Worm (Caenorhabditis elegans) whole organism, young adult: ENCODE data around the gene fbxb-74.

Experiments used
- B0261.1 ChIP-seq: sonication (generic microtip); optimal IDR thresholded peaks from 2 replicates; lab custom pipeline; 2016; ENCODE audit warnings: mild to moderate bottlenecking, missing genetic modification characterization, moderate library complexity, missing compliant biosample characterization
- B0336.3 ChIP-seq: fragments of 200-800 bp; sonication (Bioruptor generic); IDR thresholded peaks from 2 replicates; pipeline ENCODE4 v1.3.6; 2022; ENCODE audit warnings: missing genetic modification characterization, missing compliant biosample characterization
- C06A6.2 ChIP-seq: fragments of 200-800 bp; sonication (Bioruptor generic); conservative IDR thresholded peaks from 2 replicates; pipeline ENCODE4 v1.3.6; 2022; ENCODE audit warnings: missing genetic modification characterization, missing compliant biosample characterization
- C17E4.6 ChIP-seq: fragments of 200-800 bp; sonication (Bioruptor generic); IDR thresholded peaks from 2 replicates; pipeline ENCODE4 v1.3.6; 2022; ENCODE audit warnings: missing genetic modification reagents, missing genetic modification characterization, missing compliant biosample characterization
- F37B4.10 ChIP-seq: fragments of 200-800 bp; sonication (Bioruptor generic); IDR thresholded peaks from 2 replicates; pipeline ENCODE4 v1.3.6; 2022; ENCODE audit warnings: missing genetic modification characterization, missing compliant biosample characterization
- F39B2.1 ChIP-seq: fragments of 200-800 bp; sonication (Bioruptor generic); IDR thresholded peaks from 2 replicates; pipeline ENCODE4 v1.3.6; 2022; ENCODE audit warnings: missing genetic modification reagents, missing genetic modification characterization, missing compliant biosample characterization
- F52B5.7 ChIP-seq: sonication (generic microtip); optimal IDR thresholded peaks from 2 replicates; lab custom pipeline; 2016; ENCODE audit warnings: mild to moderate bottlenecking, missing genetic modification characterization, missing compliant biosample characterization
- K11D2.4 ChIP-seq: fragments of 200-800 bp; sonication (Bioruptor generic); IDR thresholded peaks from 2 replicates; pipeline ENCODE4 v1.3.6; 2022; ENCODE audit warnings: missing genetic modification reagents, missing genetic modification characterization, missing compliant biosample characterization
- K12H6.12 ChIP-seq: fragments of 200-800 bp; sonication (Bioruptor generic); optimal IDR thresholded peaks from 2 replicates; lab custom pipeline; 2018; ENCODE audit warnings: mild to moderate bottlenecking, missing genetic modification characterization, missing compliant biosample characterization
- T07F8.4 ChIP-seq: sonication (generic microtip); optimal IDR thresholded peaks from 2 replicates; lab custom pipeline; 2016; ENCODE audit warnings: mild to moderate bottlenecking, missing genetic modification characterization, moderate library complexity, missing compliant biosample characterization
- Y56A3A.18 ChIP-seq: fragments of 200-800 bp; sonication (Bioruptor generic); IDR thresholded peaks from 2 replicates; pipeline ENCODE4 v1.3.6; 2022; ENCODE audit warnings: missing genetic modification reagents, missing genetic modification characterization, missing compliant biosample characterization
- Y95B8A.8 ChIP-seq: fragments of 200-800 bp; sonication (Bioruptor generic); IDR thresholded peaks from 2 replicates; pipeline ENCODE4 v1.3.6; 2022; ENCODE audit warnings: missing genetic modification reagents, missing genetic modification characterization, missing compliant biosample characterization
- ama-1 ChIP-seq, 3 experiments: fragments of 150-350 bp in 1 of 3; sonication (generic microtip) in 2 of 3; optimal IDR thresholded peaks; 2 replicates each; lab custom pipeline; 2014 to 2018; ENCODE audit warnings: missing biosample characterization in 2 of 3, missing genetic modification characterization in 2 of 3, missing genetic modification reagents in 2 of 3
- aptf-2 ChIP-seq: fragments of 200-800 bp; sonication (Bioruptor generic); conservative IDR thresholded peaks from 2 replicates; pipeline ENCODE4 v1.3.6; 2022; ENCODE audit warnings: missing genetic modification reagents, missing genetic modification characterization, missing compliant biosample characterization
- atf-7 ChIP-seq: sonication (generic microtip); optimal IDR thresholded peaks from 2 replicates; lab custom pipeline; 2017; ENCODE audit warnings: mild to moderate bottlenecking, missing genetic modification characterization, missing compliant biosample characterization
- athp-1 ChIP-seq: sonication (generic microtip); optimal IDR thresholded peaks from 2 replicates; lab custom pipeline; 2017; ENCODE audit warnings: mild to moderate bottlenecking, missing genetic modification characterization, missing compliant biosample characterization
- cebp-1 ChIP-seq, 2 experiments: fragments of 200-800 bp in 1 of 2; sonication (Bioruptor generic) in 1 of 2; sonication (generic microtip) in 1 of 2; IDR thresholded peaks in 1 of 2; optimal IDR thresholded peaks in 1 of 2; 2 replicates each; pipeline versions ENCODE4 v1.3.6 to Lab custom; 2017 to 2022; ENCODE audit warnings: missing compliant biosample characterization in 2 of 2, missing genetic modification characterization in 2 of 2, mild to moderate bottlenecking in 1 of 2, missing genetic modification reagents in 1 of 2, moderate library complexity in 1 of 2
- cebp-2 ChIP-seq: fragments of 200-800 bp; sonication (Bioruptor generic); IDR thresholded peaks from 2 replicates; pipeline ENCODE4 v1.3.6; 2022; ENCODE audit warnings: missing genetic modification characterization, missing compliant biosample characterization
- ceh-100 ChIP-seq: fragments of 200-800 bp; sonication (Bioruptor generic); IDR thresholded peaks from 2 replicates; pipeline ENCODE4 v1.3.6; 2022; ENCODE audit warnings: missing genetic modification reagents, missing genetic modification characterization, missing compliant biosample characterization
- ceh-27 ChIP-seq: fragments of 200-800 bp; sonication (Bioruptor generic); optimal IDR thresholded peaks from 2 replicates; lab custom pipeline; 2018; ENCODE audit warnings: mild to moderate bottlenecking, missing genetic modification characterization, moderate library complexity, missing compliant biosample characterization
- chd-7 ChIP-seq: sonication (generic microtip); optimal IDR thresholded peaks from 2 replicates; lab custom pipeline; 2016; ENCODE audit warnings: mild to moderate bottlenecking, missing genetic modification characterization, moderate library complexity, missing compliant biosample characterization
- die-1 ChIP-seq: sonication (generic microtip); optimal IDR thresholded peaks from 2 replicates; lab custom pipeline; 2016; ENCODE audit warnings: missing genotype, mild to moderate bottlenecking, missing genetic modification characterization, missing compliant biosample characterization
- dox-1 ChIP-seq: fragments of 200-800 bp; sonication (Bioruptor generic); IDR thresholded peaks from 2 replicates; pipeline ENCODE4 v1.3.6; 2022; ENCODE audit warnings: missing genetic modification reagents, missing genetic modification characterization, missing compliant biosample characterization
- dpff-1 ChIP-seq: sonication (generic microtip); optimal IDR thresholded peaks from 2 replicates; lab custom pipeline; 2017; ENCODE audit warnings: mild to moderate bottlenecking, missing genetic modification characterization, missing compliant biosample characterization
- efl-1 ChIP-seq: fragments of 150-350 bp; optimal IDR thresholded peaks from 2 replicates; lab custom pipeline; 2014; ENCODE audit warnings: missing biosample characterization, missing genetic modification reagents, missing genetic modification characterization
- egl-18 ChIP-seq: fragments of 200-800 bp; sonication (Bioruptor generic); IDR thresholded peaks from 2 replicates; pipeline ENCODE4 v1.3.6; 2022; ENCODE audit warnings: missing genetic modification reagents, missing genetic modification characterization, missing compliant biosample characterization
- him-1 ChIP-seq: sonication (generic microtip); optimal IDR thresholded peaks from 2 replicates; lab custom pipeline; 2016; ENCODE audit warnings: missing genotype, missing genetic modification reagents, missing genetic modification characterization, missing compliant biosample characterization
- lag-1 ChIP-seq: fragments of 200-800 bp; sonication (Bioruptor generic); IDR thresholded peaks from 2 replicates; pipeline ENCODE4 v1.3.6; 2022; ENCODE audit warnings: missing genetic modification reagents, missing genetic modification characterization, missing compliant biosample characterization
- madf-10 ChIP-seq: sonication (generic microtip); optimal IDR thresholded peaks from 2 replicates; lab custom pipeline; 2016; ENCODE audit warnings: mild to moderate bottlenecking, missing genetic modification characterization, missing compliant biosample characterization
- madf-8 ChIP-seq: fragments of 200-800 bp; sonication (Bioruptor generic); conservative IDR thresholded peaks from 2 replicates; pipeline ENCODE4 v1.3.6; 2022; ENCODE audit warnings: missing genetic modification reagents, missing genetic modification characterization, missing compliant biosample characterization
- mcd-1 ChIP-seq: fragments of 200-800 bp; sonication (Bioruptor generic); IDR thresholded peaks from 2 replicates; pipeline ENCODE4 v1.3.6; 2022; ENCODE audit warnings: missing genetic modification reagents, missing genetic modification characterization, missing compliant biosample characterization
- mxl-1 ChIP-seq: sonication (generic microtip); optimal IDR thresholded peaks from 2 replicates; lab custom pipeline; 2016; ENCODE audit warnings: missing genetic modification characterization, missing compliant biosample characterization
- nfya-1 ChIP-seq: sonication (generic microtip); optimal IDR thresholded peaks from 2 replicates; lab custom pipeline; 2017; ENCODE audit warnings: antibody characterized with exemption, missing compliant biosample characterization, missing genetic modification characterization, borderline replicate concordance; ENCODE audit not compliant: insufficient read depth
- nfyb-1 ChIP-seq: fragments of 200-800 bp; sonication (Bioruptor generic); IDR thresholded peaks from 2 replicates; pipeline ENCODE4 v1.3.6; 2022; ENCODE audit warnings: missing genetic modification reagents, missing genetic modification characterization, missing compliant biosample characterization
- nhr-90 ChIP-seq: sonication (generic microtip); optimal IDR thresholded peaks from 2 replicates; lab custom pipeline; 2016; ENCODE audit warnings: missing genotype, mild to moderate bottlenecking, missing genetic modification characterization, missing compliant biosample characterization
- pbrm-1 ChIP-seq: fragments of 200-800 bp; sonication (Bioruptor generic); IDR thresholded peaks from 2 replicates; pipeline ENCODE4 v1.3.6; 2022; ENCODE audit warnings: missing genetic modification reagents, missing genetic modification characterization, missing compliant biosample characterization
- rec-8 ChIP-seq, 2 experiments: sonication (generic microtip); optimal IDR thresholded peaks; 2 replicates each; lab custom pipeline; 2016; ENCODE audit warnings: mild to moderate bottlenecking in 2 of 2, missing genetic modification characterization in 2 of 2, missing genetic modification reagents in 2 of 2, missing genotype in 2 of 2, missing biosample characterization in 1 of 2, missing compliant biosample characterization in 1 of 2, moderate library complexity in 1 of 2
- rpc-1 ChIP-seq, 2 experiments: fragments of 150-350 bp in 1 of 2; sonication (generic microtip) in 1 of 2; optimal IDR thresholded peaks; 2 replicates each; lab custom pipeline; 2014 to 2018; ENCODE audit warnings: missing biosample characterization in 1 of 2, missing genetic modification characterization in 1 of 2, missing genetic modification reagents in 1 of 2, missing genotype in 1 of 2
- somi-1 ChIP-seq: fragments of 200-800 bp; sonication (Bioruptor generic); optimal IDR thresholded peaks from 2 replicates; lab custom pipeline; 2018; ENCODE audit warnings: mild to moderate bottlenecking, missing genetic modification characterization, missing compliant biosample characterization
- tlf-1 ChIP-seq: fragments of 200-800 bp; sonication (Bioruptor generic); optimal IDR thresholded peaks from 2 replicates; lab custom pipeline; 2018; ENCODE audit warnings: mild to moderate bottlenecking, missing genetic modification characterization, missing compliant biosample characterization
- unc-130 ChIP-seq: sonication (generic microtip); optimal IDR thresholded peaks from 2 replicates; lab custom pipeline; 2016; ENCODE audit warnings: missing genetic modification reagents, missing genetic modification characterization, missing compliant biosample characterization
- zfh-2 ChIP-seq: fragments of 200-800 bp; sonication (Bioruptor generic); conservative IDR thresholded peaks from 2 replicates; pipeline ENCODE4 v1.3.6; 2022; ENCODE audit warnings: missing genetic modification reagents, missing genetic modification characterization, missing compliant biosample characterization
- ztf-22 ChIP-seq: fragments of 200-800 bp; sonication (Bioruptor generic); optimal IDR thresholded peaks from 2 replicates; lab custom pipeline; 2018; ENCODE audit warnings: mild to moderate bottlenecking, missing genetic modification characterization, moderate library complexity, missing compliant biosample characterization
- ztf-25 ChIP-seq: fragments of 200-800 bp; sonication (Bioruptor generic); IDR thresholded peaks from 2 replicates; pipeline ENCODE4 v1.3.6; 2022; ENCODE audit warnings: missing genetic modification reagents, missing genetic modification characterization, missing compliant biosample characterization
- ztf-26 ChIP-seq: sonication (generic microtip); optimal IDR thresholded peaks from 2 replicates; lab custom pipeline; 2017; ENCODE audit warnings: missing genetic modification characterization, missing compliant biosample characterization

Gene fbxb-74

ce11 chrIV:4475362-4476086 is 36.4 kb upstream of the fbxb-74 start (continued):
- TF ChIP-seq tlf-1 (GFP tag; lab: Kevin White, UChicago): no peak
- TF ChIP-seq ceh-100 (GFP tag; lab: Robert Waterston, UW): no peak
- no peak for TF ChIP-seq madf-8 (GFP tag; lab: Robert Waterston, UW)
- no peak for TF ChIP-seq F39B2.1
- TF ChIP-seq him-1 (tag; lab: Kevin White, UChicago): no peak
- no peak for TF ChIP-seq Y56A3A.18
- no peak for TF ChIP-seq nhr-90 (tag; lab: Kevin White, UChicago)
- no peak for TF ChIP-seq C06A6.2 (GFP tag; lab: Robert Waterston, UW)
- no peak for TF ChIP-seq rec-8 (tag; optimal IDR thresholded peaks at IDR 0.05; lab: Kevin White, UChicago)
- TF ChIP-seq nfya-1 (tag; lab: Kevin White, UChicago): no peak
- no peak for TF ChIP-seq mxl-1 (tag; lab: Kevin White, UChicago)
- TF ChIP-seq F37B4.10 (GFP tag; lab: Robert Waterston, UW): no peak

- TF ChIP-seq B0261.1 (no peak), K11D2.4 (GFP tag; lab: Robert Waterston, UW) (peak; percentile 12; the same call in 1 of the 2 replicates), somi-1 (GFP tag; lab: Kevin White, UChicago) (peak; percentile 16), lag-1 (no peak), atf-7 (peak; percentile 60), ama-1 (optimal IDR thresholded peaks at IDR 0.05; lab: Kevin White, UChicago) (no peak), ama-1 (GFP tag; optimal IDR thresholded peaks at IDR 0.05; lab: Kevin White, UChicago) (no peak), ztf-25 (GFP tag; lab: Robert Waterston, UW) (no peak), ztf-22 (GFP tag; lab: Kevin White, UChicago) (no peak), pbrm-1 (GFP tag; lab: Robert Waterston, UW) (no peak), zfh-2 (GFP tag; lab: Robert Waterston, UW) (peak; percentile 79), chd-7 (tag; lab: Kevin White, UChicago) (peak; percentile 30), rpc-1 (optimal IDR thresholded peaks at IDR 0.05; lab: Kevin White, UChicago) (no peak), rpc-1 (tag; optimal IDR thresholded peaks at IDR 0.05; lab: Kevin White, UChicago) (no peak), madf-10 (tag; lab: Kevin White, UChicago) (no peak), aptf-2 (no peak), die-1 (tag; lab: Kevin White, UChicago) (no peak), mxl-1 (tag; lab: Kevin White, UChicago) (no peak), egl-18 (GFP tag; lab: Robert Waterston, UW) (no peak), dpff-1 (no peak), athp-1 (tag; lab: Kevin White, UChicago) (peak; percentile 45), cebp-1 (GFP tag; IDR thresholded peaks at IDR 0.05; lab: Robert Waterston, UW) (no peak; the same call in 1 of the 2 replicates), cebp-1 (tag; optimal IDR thresholded peaks at IDR 0.05; lab: Kevin White, UChicago) (peak; percentile 66), B0336.3 (GFP tag; lab: Robert Waterston, UW) (peak; percentile 64), F52B5.7 (tag; lab: Kevin White, UChicago) (peak; percentile 56), nfyb-1 (GFP tag; lab: Robert Waterston, UW) (peak; percentile 37; the same call in 1 of the 2 replicates), ztf-26 (tag; lab: Kevin White, UChicago) (peak; percentile 50), efl-1 (GFP tag; lab: Kevin White, UChicago) (no peak), K12H6.12 (tag; lab: Kevin White, UChicago) (peak; percentile 6), unc-130 (GFP tag; lab: Kevin White, UChicago) (no peak), cebp-2 (GFP tag; lab: Robert Waterston, UW) (no peak), dox-1 (GFP tag; lab: Robert Waterston, UW) (peak; percentile 51; the same call in 1 of the 2 replicates), T07F8.4 (tag; lab: Kevin White, UChicago) (no peak), Y95B8A.8 (no peak), mcd-1 (0 out of 2 replicates have a peak, but pooled peaks have one; percentile 26), C17E4.6 (GFP tag; lab: Robert Waterston, UW) (no peak), ceh-27 (GFP tag; lab: Kevin White, UChicago) (peak; percentile 1)
These were observed 34.7 kb upstream of the fbxb-74 start for ce11 chrIV:4473767-4474166.
